Fruit fly (Drosophila melanogaster): ENCODE data around the gene yip7.

Gene yip7

DNA sequence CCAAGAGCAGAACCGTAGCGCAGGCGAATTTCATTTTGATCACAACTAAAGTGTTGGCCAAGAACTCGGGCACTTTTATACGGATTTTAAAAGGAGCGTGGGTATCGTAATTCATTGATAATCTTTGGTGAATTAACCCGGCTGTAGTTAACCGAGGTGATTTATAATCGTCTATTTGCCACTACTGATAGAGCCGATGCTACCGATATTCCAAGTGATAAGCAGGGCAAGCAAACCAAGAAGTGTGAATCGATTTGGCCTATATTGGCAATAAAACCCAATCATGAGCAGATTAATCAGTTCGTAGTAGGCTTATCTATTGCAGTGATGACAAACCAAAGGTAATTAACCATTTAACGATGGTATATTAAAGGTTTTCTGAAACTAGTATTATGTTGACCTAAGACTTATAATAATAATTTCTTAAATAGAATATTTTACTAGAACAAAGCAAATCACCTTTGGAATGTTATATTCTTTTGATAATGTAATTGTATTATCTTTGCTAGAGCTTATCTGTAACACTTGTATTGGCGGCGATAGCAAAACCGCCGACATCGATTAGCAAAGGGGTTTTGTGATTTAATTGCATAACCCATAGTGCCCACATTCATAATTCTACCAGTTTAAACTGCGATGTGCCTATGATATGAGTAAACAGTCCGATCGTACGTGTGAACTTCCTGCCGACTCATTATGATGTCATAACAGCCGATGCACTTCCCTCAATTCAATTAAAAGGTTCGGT, 28.0 kb downstream of the yip7 start, which contains the start of gene CG10472:
Gene CG10472 (minus strand): TSS at position 51 of the 748 bp plus-strand sequence.
- TF ChIP-seq Myc (optimal IDR thresholded peaks at IDR 0.05) (no peak), psq (optimal IDR thresholded peaks at IDR 0.05) (no peak), Sin3A (optimal IDR thresholded peaks at IDR 0.05) (no peak), ttk (optimal IDR thresholded peaks at IDR 0.05) (no peak), insv (optimal IDR thresholded peaks at IDR 0.05) (no peak), h (optimal IDR thresholded peaks at IDR 0.05) (no peak)

DNA sequence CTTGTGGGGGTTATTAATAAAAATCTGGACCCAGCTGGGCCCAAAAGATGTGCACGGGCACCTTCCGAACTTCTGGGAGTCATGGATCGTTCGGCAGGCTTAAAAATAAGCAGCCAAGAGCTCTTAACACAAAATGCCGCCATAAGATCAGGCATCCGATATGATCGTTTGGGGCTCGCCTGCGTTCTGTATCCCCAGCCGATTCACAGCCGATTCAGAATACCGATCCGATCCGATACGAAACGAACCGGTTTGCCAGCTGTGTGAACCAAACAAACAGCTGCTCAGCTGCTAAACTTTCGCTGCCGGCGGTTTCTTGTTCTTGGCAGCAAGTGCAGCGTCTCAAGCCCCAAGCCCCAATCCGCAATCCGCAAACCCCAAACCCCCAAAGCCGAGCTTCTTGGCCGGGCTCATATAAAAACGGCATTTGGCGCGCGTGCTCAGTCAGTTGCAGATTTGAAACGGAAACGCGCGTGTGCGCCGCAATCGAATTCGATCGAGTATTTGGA, 30.9 kb downstream of the yip7 start, which contains the start of gene CG42269:
Gene CG42269 (plus strand): TSS at position 416 of the 509 bp plus-strand sequence.
- TF ChIP-seq Sin3A (optimal IDR thresholded peaks at IDR 0.05) (no peak), insv (optimal IDR thresholded peaks at IDR 0.05) (no peak), ttk (optimal IDR thresholded peaks at IDR 0.05) (no peak), Myc (optimal IDR thresholded peaks at IDR 0.05) (no peak), h (optimal IDR thresholded peaks at IDR 0.05) (no peak), psq (optimal IDR thresholded peaks at IDR 0.05) (no peak)

DNA sequence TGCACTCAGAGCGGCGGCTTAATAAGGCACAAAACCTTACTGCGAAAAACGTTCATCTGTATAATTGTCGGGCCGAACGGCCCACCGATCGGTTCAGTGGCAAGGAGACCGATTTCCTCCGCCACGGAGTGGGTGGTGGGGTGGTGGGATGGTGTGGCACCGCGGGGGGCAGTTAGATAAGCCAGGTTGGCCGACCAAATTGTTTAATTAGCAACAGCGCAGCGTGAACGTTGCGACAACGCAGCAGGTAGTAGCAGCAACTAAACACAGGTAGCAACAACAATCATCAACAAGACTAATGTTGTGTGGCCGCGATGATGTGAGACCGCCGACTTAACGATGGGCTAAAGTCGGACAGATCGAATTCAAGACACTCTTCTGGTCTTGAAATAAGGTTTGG, 33.2 kb downstream of the yip7 start:
- TF ChIP-seq Sin3A (optimal IDR thresholded peaks at IDR 0.05) = no peak
- no peak for TF ChIP-seq Myc (optimal IDR thresholded peaks at IDR 0.05)
- TF ChIP-seq insv (optimal IDR thresholded peaks at IDR 0.05) = no peak
- TF ChIP-seq psq (optimal IDR thresholded peaks at IDR 0.05) = no peak
- no peak for TF ChIP-seq ttk (optimal IDR thresholded peaks at IDR 0.05)
- no peak for TF ChIP-seq h (optimal IDR thresholded peaks at IDR 0.05)

DNA sequence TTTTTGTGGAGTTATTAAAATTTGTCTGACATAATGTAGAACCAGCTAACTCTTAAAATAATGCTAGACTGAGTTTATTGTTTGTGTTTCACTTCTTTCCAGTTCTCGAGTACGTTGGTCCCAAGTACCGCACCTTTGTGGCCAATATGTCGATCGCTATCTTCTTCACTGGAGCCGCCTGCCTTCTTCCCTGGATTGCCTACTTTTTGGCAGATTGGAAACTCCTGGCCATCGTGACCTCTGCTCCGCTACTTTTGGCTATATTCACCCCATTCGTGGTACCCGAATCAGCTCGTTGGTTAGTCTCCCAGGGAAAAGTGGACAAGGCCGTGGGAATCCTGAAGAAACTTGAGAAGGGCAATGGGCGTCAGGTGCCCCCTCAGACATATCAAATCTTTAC, 35.1 kb downstream of the yip7 start:
- no peak for TF ChIP-seq h (optimal IDR thresholded peaks at IDR 0.05)
- TF ChIP-seq Sin3A (optimal IDR thresholded peaks at IDR 0.05) = no peak
- TF ChIP-seq insv (optimal IDR thresholded peaks at IDR 0.05) = no peak
- no peak for TF ChIP-seq psq (optimal IDR thresholded peaks at IDR 0.05)
- no peak for TF ChIP-seq ttk (optimal IDR thresholded peaks at IDR 0.05)
- TF ChIP-seq Myc (optimal IDR thresholded peaks at IDR 0.05) = no peak

DNA sequence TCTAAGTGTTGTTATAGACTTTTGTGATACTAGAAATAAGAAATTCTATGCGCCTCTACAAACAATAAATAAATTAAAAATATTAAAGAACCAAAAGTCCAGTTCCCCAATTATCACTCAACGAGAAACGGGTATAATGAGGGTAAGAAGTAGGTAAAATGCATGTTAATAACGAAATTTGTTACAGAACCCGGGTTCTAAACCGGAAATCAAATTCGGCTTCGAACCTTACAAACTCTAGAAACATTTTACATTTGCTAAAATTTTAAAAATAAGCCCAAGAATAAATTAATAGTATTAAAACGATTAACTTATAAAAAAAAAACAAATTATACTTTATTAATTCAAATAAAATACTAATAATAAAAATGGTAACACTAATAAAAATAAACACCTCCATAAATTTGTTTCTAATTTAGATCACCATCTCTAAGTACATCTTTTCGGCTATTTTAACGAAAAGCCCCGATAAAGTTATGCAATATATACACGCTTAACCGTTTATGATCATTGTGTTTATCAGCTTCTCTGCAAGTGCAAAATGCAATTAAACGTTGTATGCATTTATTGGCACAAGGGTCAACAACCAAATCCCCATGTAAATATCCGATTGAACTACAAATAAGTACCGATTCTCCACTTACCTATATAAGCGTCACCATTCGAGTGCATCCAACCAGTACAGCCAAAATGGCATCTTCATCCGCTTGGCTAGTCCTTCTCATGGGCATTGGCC, 36.6 kb downstream of the yip7 start, which contains the start of gene CG6602:
Gene CG6602 (plus strand): TSS at position 686 of the 736 bp plus-strand sequence.
- no peak for TF ChIP-seq h (optimal IDR thresholded peaks at IDR 0.05)
- no peak for TF ChIP-seq ttk (optimal IDR thresholded peaks at IDR 0.05)
- TF ChIP-seq insv (optimal IDR thresholded peaks at IDR 0.05) = no peak
- TF ChIP-seq Myc (optimal IDR thresholded peaks at IDR 0.05) = no peak
- TF ChIP-seq psq (optimal IDR thresholded peaks at IDR 0.05) = no peak

DNA sequence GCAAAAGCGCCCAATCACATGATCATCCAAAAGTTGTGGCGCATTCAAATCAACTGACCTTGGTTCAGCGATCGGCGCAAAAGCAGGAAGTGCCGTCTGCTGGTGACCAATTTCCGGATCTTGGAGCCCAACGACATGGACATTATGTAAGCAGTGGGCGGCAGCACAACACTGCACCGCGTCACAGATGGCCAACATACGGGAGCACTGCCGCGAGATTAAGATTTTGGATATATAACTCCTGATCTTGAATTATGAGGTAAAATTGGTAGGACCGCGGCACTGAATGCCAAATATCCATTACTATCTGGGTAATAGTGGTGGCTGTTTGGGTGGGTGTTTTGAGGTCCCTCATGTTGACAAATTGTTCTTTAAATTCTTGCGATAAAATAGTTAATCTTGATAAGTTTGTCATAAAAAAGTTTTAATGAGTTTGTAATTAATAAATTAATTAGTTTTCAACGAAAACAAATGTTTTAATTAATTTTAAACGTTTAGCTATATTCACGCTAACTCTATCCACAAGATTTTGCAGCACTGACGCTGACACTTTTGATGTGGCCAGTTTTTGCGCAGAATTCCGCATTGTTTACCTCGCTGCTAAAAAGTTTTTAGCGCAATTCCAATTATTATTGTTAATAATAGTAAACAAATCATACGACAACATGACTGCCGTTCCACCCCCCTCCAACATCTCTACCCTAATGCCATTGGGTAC, 40.1 kb downstream of the yip7 start, which contains the start of the genes CG13295 and CG6610:
Gene CG13295 (minus strand): TSS at position 271 of the 718 bp plus-strand sequence.
Gene CG6610 (plus strand): TSS at position 562 of the 718 bp plus-strand sequence.
- TF ChIP-seq psq (optimal IDR thresholded peaks at IDR 0.05) (no peak), ttk (optimal IDR thresholded peaks at IDR 0.05) (no peak), h (optimal IDR thresholded peaks at IDR 0.05) (no peak), Sin3A (optimal IDR thresholded peaks at IDR 0.05) (no peak), Myc (optimal IDR thresholded peaks at IDR 0.05) (no peak), insv (optimal IDR thresholded peaks at IDR 0.05) (no peak)

DNA sequence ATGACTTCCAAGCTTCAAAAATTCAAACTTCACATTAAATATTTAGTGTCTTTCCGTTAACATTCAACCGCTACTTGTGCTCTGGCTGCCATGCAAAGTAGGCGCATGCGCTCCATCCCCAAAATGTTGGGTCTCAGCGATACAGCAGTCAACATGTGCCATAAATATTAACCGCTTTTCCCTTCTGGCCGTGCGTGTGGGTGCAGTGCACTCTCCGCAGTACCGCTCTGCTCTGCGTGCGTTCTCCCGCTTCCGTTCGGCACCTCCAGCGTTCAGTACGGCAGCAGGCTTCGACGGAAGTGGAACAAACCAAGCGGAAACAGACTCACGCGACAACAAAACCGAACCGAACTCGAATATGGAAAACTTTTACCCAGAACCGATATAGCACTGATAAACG, 41.4 kb downstream of the yip7 start, which contains the start of gene ssp6:
Gene ssp6 (plus strand): TSS at position 294 of the 400 bp plus-strand sequence.
- TF ChIP-seq ttk (optimal IDR thresholded peaks at IDR 0.05) (no peak), h (optimal IDR thresholded peaks at IDR 0.05) (no peak), insv (optimal IDR thresholded peaks at IDR 0.05) (no peak), Myc (optimal IDR thresholded peaks at IDR 0.05) (no peak), Sin3A (optimal IDR thresholded peaks at IDR 0.05) (no peak), psq (optimal IDR thresholded peaks at IDR 0.05) (no peak)

DNA sequence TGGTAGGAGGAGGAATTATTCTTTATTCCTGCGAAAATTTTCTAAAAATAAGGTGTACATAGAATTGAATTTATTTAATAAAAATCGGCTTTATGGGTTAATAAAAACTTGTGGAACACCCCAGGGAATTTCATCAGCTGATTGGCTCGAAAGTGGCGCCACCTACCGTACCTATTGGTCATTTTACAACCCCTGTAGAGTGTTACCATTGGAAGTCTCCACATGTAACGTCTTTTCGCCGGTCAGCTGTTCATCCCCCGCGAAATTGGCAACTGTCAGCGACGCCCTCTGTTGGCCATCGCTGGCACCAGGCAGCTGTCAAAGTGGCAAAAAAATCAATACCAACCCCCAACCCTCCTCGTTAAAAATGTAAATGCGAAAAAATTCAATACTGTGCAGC, 47.5 kb downstream of the yip7 start, which contains the start of gene CG13293:
Gene CG13293 (plus strand): TSS at position 323 of the 400 bp plus-strand sequence.
- TF ChIP-seq psq (optimal IDR thresholded peaks at IDR 0.05) = no peak
- TF ChIP-seq Sin3A (optimal IDR thresholded peaks at IDR 0.05) = no peak
- no peak for TF ChIP-seq Myc (optimal IDR thresholded peaks at IDR 0.05)
- no peak for TF ChIP-seq ttk (optimal IDR thresholded peaks at IDR 0.05)
- no peak for TF ChIP-seq h (optimal IDR thresholded peaks at IDR 0.05)
- TF ChIP-seq insv (optimal IDR thresholded peaks at IDR 0.05) = no peak

DNA sequence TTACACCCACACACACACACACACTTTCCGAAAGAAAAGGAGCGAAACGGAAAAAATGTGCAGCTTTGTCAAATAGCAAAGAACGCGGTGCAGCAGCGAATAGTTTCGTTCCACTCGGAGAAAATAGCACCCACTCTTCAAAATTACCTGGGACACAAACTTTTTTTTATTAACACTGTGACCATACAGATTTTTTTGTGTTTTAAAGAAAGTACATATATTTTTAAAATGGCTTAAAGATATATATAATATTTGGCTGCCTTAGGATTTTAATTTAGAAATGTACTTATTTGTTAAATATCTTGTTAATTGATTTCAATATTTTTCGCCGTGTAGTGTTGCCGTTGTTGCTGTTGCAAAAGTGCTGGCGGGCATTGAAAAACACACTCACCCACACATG, 49.4 kb downstream of the yip7 start:
- TF ChIP-seq Myc (optimal IDR thresholded peaks at IDR 0.05) = no peak

DNA sequence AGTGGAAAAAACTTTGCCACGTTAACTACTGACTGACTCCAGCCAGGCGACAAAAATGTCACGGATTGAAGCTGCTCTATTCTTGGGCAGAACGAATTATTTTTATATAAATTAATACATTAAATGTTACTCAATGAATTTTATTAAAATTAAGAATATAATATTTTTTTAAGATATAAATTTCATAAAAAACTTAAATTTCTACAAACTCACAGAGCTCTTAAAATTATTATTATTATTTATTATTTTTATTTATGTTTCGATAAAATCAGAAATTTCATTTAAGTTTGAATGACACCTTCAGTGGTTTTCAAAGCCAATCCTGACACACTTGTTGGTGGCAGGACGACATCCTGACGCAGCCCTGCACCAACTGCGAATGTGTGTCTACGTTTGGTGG, 50.1 kb downstream of the yip7 start:
- TF ChIP-seq insv (optimal IDR thresholded peaks at IDR 0.05) (no peak), ttk (optimal IDR thresholded peaks at IDR 0.05) (no peak), psq (optimal IDR thresholded peaks at IDR 0.05) (no peak), Sin3A (optimal IDR thresholded peaks at IDR 0.05) (no peak), h (optimal IDR thresholded peaks at IDR 0.05) (no peak), Myc (optimal IDR thresholded peaks at IDR 0.05) (no peak)

All from Kc167 (cell line).